Worm (Caenorhabditis elegans) whole organism, L4 larva: ENCODE measurements around the gene B0454.26.

Source experiments
- D1046.2 ChIP-seq: fragments of 200-800 bp; sonication (Bioruptor generic); IDR thresholded peaks from 2 replicates; pipeline ENCODE4 v1.3.6; 2022; ENCODE audit warnings: missing genetic modification characterization, missing compliant biosample characterization
- F26F4.8 ChIP-seq: fragments of 200-800 bp; sonication (Bioruptor generic); conservative IDR thresholded peaks from 2 replicates; pipeline ENCODE4 v1.3.6; 2022; ENCODE audit warnings: missing genetic modification characterization, missing compliant biosample characterization
- F37D6.2 ChIP-seq: sonication (generic microtip); optimal IDR thresholded peaks from 2 replicates; lab custom pipeline; 2016; ENCODE audit warnings: mild to moderate bottlenecking, missing genetic modification characterization, missing compliant biosample characterization
- F49E8.2 ChIP-seq: sonication (generic microtip); optimal IDR thresholded peaks from 2 replicates; lab custom pipeline; 2016; ENCODE audit warnings: missing compliant biosample characterization, mild to moderate bottlenecking, missing genetic modification characterization, borderline replicate concordance
- R02D3.7 ChIP-seq: fragments of 150-350 bp; sonication (generic microtip); optimal IDR thresholded peaks from 3 replicates; lab custom pipeline; 2014; ENCODE audit warnings: missing biosample characterization, missing genetic modification characterization
- T20F7.1 ChIP-seq: fragments of 200-800 bp; sonication (Bioruptor generic); optimal IDR thresholded peaks from 2 replicates; lab custom pipeline; 2018; ENCODE audit warnings: mild to moderate bottlenecking, missing genetic modification characterization, missing compliant biosample characterization
- Y48G9A.11 ChIP-seq: fragments of 200-800 bp; sonication (Bioruptor generic); IDR thresholded peaks from 2 replicates; pipeline ENCODE4 v1.3.6; 2022; ENCODE audit warnings: missing genetic modification reagents, missing genetic modification characterization, missing compliant biosample characterization
- Y5F2A.4 ChIP-seq: fragments of 200-800 bp; sonication (Bioruptor generic); optimal IDR thresholded peaks from 2 replicates; lab custom pipeline; 2018; ENCODE audit warnings: mild to moderate bottlenecking, missing genetic modification characterization, missing compliant biosample characterization
- Y75B8A.6 ChIP-seq: fragments of 200-800 bp; sonication (Bioruptor generic); IDR thresholded peaks from 2 replicates; pipeline ENCODE4 v1.3.6; 2022; ENCODE audit warnings: missing genetic modification reagents, missing genetic modification characterization, missing compliant biosample characterization
- ZK337.2 ChIP-seq: fragments of 200-800 bp; sonication (Bioruptor generic); IDR thresholded peaks from 2 replicates; pipeline ENCODE4 v1.3.6; 2022; ENCODE audit warnings: missing genetic modification reagents, missing genetic modification characterization, missing compliant biosample characterization
- ceh-28 ChIP-seq: fragments of 150-350 bp; optimal IDR thresholded peaks from 2 replicates; lab custom pipeline; 2014; ENCODE audit warnings: missing biosample characterization, missing genetic modification reagents, missing genetic modification characterization
- ceh-32 ChIP-seq: sonication (generic microtip); optimal IDR thresholded peaks from 2 replicates; lab custom pipeline; 2016; ENCODE audit warnings: mild to moderate bottlenecking, missing genetic modification characterization, missing compliant biosample characterization; ENCODE audit not compliant: poor library complexity
- ceh-62 ChIP-seq: sonication (generic microtip); optimal IDR thresholded peaks from 2 replicates; lab custom pipeline; 2017; ENCODE audit warnings: missing biosample characterization, missing genetic modification characterization
- ceh-82 ChIP-seq: sonication (generic microtip); optimal IDR thresholded peaks from 2 replicates; lab custom pipeline; 2017; ENCODE audit warnings: missing biosample characterization, missing genetic modification characterization
- ces-1 ChIP-seq: fragments of 150-350 bp; sonication (generic microtip); optimal IDR thresholded peaks from 4 replicates; lab custom pipeline; 2014; ENCODE audit warnings: missing biosample characterization, missing genetic modification reagents, missing genetic modification characterization
- ctbp-1 ChIP-seq: fragments of 200-800 bp; sonication (Bioruptor generic); IDR thresholded peaks from 2 replicates; pipeline ENCODE4 v1.3.6; 2022; ENCODE audit warnings: missing genetic modification reagents, missing genetic modification characterization, missing compliant biosample characterization
- daf-16 ChIP-seq, 3 experiments: sonication (generic microtip); optimal IDR thresholded peaks; 2 replicates each; lab custom pipeline; 2016 to 2017; ENCODE audit warnings: missing genetic modification characterization in 3 of 3, missing genetic modification reagents in 3 of 3, mild to moderate bottlenecking in 2 of 3, missing compliant biosample characterization in 2 of 3, missing biosample characterization in 1 of 3, moderate library complexity in 1 of 3
- dmd-9 ChIP-seq: fragments of 200-800 bp; sonication (Bioruptor generic); IDR thresholded peaks from 2 replicates; pipeline ENCODE4 v1.3.6; 2022; ENCODE audit warnings: missing genetic modification reagents, missing genetic modification characterization, missing compliant biosample characterization
- dve-1 ChIP-seq: sonication (generic microtip); optimal IDR thresholded peaks from 2 replicates; lab custom pipeline; 2017; ENCODE audit warnings: antibody characterized with exemption, mild to moderate bottlenecking, missing genetic modification characterization, missing compliant biosample characterization; ENCODE audit not compliant: insufficient read depth
- fkh-10 ChIP-seq: fragments of 150-350 bp; optimal IDR thresholded peaks from 2 replicates; lab custom pipeline; 2014; ENCODE audit warnings: missing biosample characterization, missing genetic modification reagents, missing genetic modification characterization
- gei-8 ChIP-seq: fragments of 200-800 bp; sonication (Bioruptor generic); optimal IDR thresholded peaks from 2 replicates; lab custom pipeline; 2018; ENCODE audit warnings: mild to moderate bottlenecking, missing genetic modification characterization, missing compliant biosample characterization
- lin-1 ChIP-seq: fragments of 200-800 bp; sonication (Bioruptor generic); IDR thresholded peaks from 2 replicates; pipeline ENCODE4 v1.3.6; 2022; ENCODE audit warnings: missing genetic modification reagents, missing genetic modification characterization, missing compliant biosample characterization
- lir-3 ChIP-seq: sonication (generic microtip); optimal IDR thresholded peaks from 2 replicates; lab custom pipeline; 2016; ENCODE audit warnings: mild to moderate bottlenecking, missing genetic modification characterization, missing compliant biosample characterization
- mep-1 ChIP-seq: fragments of 150-350 bp; sonication (generic microtip); optimal IDR thresholded peaks from 3 replicates; lab custom pipeline; 2014; ENCODE audit warnings: missing biosample characterization, missing genetic modification characterization
- nhr-10 ChIP-seq: fragments of 150-350 bp; optimal IDR thresholded peaks from 2 replicates; lab custom pipeline; 2014; ENCODE audit warnings: missing biosample characterization, missing genetic modification characterization
- nhr-11 ChIP-seq: fragments of 150-350 bp; optimal IDR thresholded peaks from 2 replicates; lab custom pipeline; 2014; ENCODE audit warnings: missing biosample characterization, missing genetic modification characterization
- nhr-111 ChIP-seq: fragments of 200-800 bp; sonication (Bioruptor generic); optimal IDR thresholded peaks from 2 replicates; lab custom pipeline; 2018; ENCODE audit warnings: mild to moderate bottlenecking, missing genetic modification characterization, missing compliant biosample characterization
- nhr-237 ChIP-seq: sonication (generic microtip); optimal IDR thresholded peaks from 2 replicates; lab custom pipeline; 2017; ENCODE audit warnings: missing biosample characterization, missing genetic modification characterization
- nhr-6 ChIP-seq: fragments of 150-350 bp; optimal IDR thresholded peaks from 2 replicates; lab custom pipeline; 2014; ENCODE audit warnings: missing biosample characterization, missing genetic modification characterization
- saeg-2 ChIP-seq: fragments of 200-800 bp; sonication (Bioruptor generic); IDR thresholded peaks from 2 replicates; pipeline ENCODE4 v1.3.6; 2022; ENCODE audit warnings: missing genetic modification reagents, missing genetic modification characterization, missing compliant biosample characterization
- sdz-12 ChIP-seq: fragments of 200-800 bp; sonication (Bioruptor generic); optimal IDR thresholded peaks from 2 replicates; lab custom pipeline; 2018; ENCODE audit warnings: mild to moderate bottlenecking, missing genetic modification characterization, missing compliant biosample characterization
- snpc-1.2 ChIP-seq: fragments of 200-800 bp; sonication (Bioruptor generic); IDR thresholded peaks from 2 replicates; pipeline ENCODE4 v1.3.6; 2022; ENCODE audit warnings: missing genetic modification reagents, missing genetic modification characterization, missing compliant biosample characterization
- snpc-4 ChIP-seq: fragments of 150-350 bp; optimal IDR thresholded peaks from 2 replicates; lab custom pipeline; 2014; ENCODE audit warnings: missing biosample characterization, missing genetic modification characterization
- spr-1 ChIP-seq: sonication (generic microtip); optimal IDR thresholded peaks from 2 replicates; lab custom pipeline; 2016; ENCODE audit warnings: mild to moderate bottlenecking, missing genetic modification characterization, missing compliant biosample characterization
- zfp-3 ChIP-seq: fragments of 200-800 bp; sonication (Bioruptor generic); conservative IDR thresholded peaks from 2 replicates; pipeline ENCODE4 v1.3.6; 2022; ENCODE audit warnings: missing genetic modification reagents, missing genetic modification characterization, missing compliant biosample characterization
- zip-2 ChIP-seq: fragments of 150-350 bp; optimal IDR thresholded peaks from 2 replicates; lab custom pipeline; 2014; ENCODE audit warnings: missing biosample characterization, missing genetic modification characterization

Gene B0454.26

ce11 chrII:3067447-3067846 is 29.1 kb upstream of the B0454.26 start:
- TF ChIP-seq ctbp-1 (GFP tag; lab: Robert Waterston, UW), result no peak
- peak; percentile 96 for TF ChIP-seq ceh-28 (tag; lab: Kevin White, UChicago)
- TF ChIP-seq, all 104 proteins: peak for 1

DNA sequence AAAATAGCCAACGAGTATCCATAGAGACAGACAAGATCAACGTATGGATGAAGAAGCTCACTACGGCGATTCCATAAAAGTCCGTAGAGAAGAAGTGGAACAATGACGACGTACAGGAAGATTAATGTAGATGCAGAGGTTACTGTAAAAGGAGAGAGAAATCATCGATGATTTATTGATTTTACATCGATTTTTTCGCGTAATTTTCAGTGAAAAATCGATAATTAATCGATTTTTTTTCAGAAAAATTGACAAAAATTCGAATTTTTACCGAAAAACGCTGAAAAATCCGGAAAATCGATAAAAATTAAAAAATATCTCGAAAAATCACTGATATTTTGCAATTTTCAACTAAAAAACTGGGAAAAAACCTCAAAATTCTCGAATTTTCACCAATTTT is 28.0 kb upstream of the B0454.26 start:
- no peak for TF ChIP-seq R02D3.7 (tag; lab: Kevin White, UChicago)
- TF ChIP-seq ceh-28 (tag; lab: Kevin White, UChicago), result peak; percentile 81

DNA sequence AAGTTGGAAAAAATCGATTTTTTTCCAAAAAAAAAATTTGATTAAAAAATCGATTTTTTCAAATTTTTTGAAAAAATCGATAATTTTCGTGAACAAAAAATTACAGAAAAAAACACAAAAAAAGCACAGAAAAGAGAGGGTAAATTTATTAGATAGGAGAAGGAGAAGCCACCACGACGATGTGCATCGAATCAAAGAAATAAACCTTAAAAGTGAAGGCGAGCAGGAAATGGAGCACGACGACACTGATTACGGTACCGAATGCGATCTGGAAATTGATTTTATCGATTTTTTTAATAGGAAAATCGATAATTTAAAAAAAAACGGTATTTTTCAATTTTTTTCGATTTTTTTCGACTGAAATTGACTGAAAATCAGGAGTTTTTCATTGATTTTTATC is 26.7 kb upstream of the B0454.26 start:
- peak; percentile 12 for TF ChIP-seq ceh-28 (tag; lab: Kevin White, UChicago)
- TF ChIP-seq saeg-2, result no peak
- TF ChIP-seq F26F4.8 (GFP tag; lab: Robert Waterston, UW), result no peak

- TF ChIP-seq ceh-28 (tag; lab: Kevin White, UChicago), result peak; percentile 70
- TF ChIP-seq spr-1 (tag; lab: Kevin White, UChicago), result no peak
Measured at ce11 chrII:3064631-3065030, 26.3 kb upstream of the B0454.26 start.

- TF ChIP-seq mep-1 (tag; lab: Kevin White, UChicago) (no peak), ceh-28 (tag; lab: Kevin White, UChicago) (peak; percentile 77)
- TF ChIP-seq, all 104 proteins: peak for 1
Measured at ce11 chrII:3063984-3064383, 25.6 kb upstream of the B0454.26 start.

DNA sequence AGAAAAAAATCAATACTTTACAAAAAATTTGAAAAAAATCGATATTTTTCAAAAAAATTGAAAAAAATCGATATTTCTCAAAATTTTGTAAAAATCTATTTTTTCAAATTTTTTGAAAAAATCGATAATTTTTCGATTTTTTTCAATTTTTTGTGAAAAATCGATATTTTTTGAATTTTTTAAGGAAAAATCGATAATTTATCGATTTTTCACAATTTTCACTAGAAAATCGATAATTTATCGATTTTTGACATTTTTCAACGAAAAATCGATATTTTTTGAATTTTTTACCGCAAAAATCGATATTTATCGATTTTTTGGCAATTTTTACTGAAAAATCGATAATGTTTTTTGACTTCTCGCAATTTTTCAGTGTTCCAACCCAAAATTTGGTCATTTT is 25.0 kb upstream of the B0454.26 start:
- peak; percentile 94 for TF ChIP-seq ceh-28 (tag; lab: Kevin White, UChicago)
- no peak for TF ChIP-seq D1046.2
- TF ChIP-seq zfp-3 (GFP tag; lab: Robert Waterston, UW), result no peak

DNA sequence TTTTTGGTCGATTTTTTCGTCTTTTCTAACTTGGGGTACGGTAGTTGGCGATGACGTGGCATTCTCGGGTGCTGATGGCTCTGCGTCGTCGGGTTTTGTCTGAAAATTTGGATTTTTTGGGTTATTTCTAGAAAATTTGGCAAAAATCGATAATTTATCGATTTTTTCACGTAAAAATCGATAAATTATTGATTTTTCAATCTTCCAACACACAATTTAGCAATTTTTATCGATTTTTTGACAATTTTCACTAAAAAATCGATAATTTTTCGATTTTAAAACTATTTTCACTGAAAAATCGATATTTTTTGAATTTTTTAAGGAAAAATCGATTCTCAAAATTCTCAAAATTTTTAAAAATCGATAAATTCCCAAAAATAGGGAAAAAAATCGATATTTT is 24.5 kb upstream of the B0454.26 start:
- TF ChIP-seq nhr-11 (no peak), ceh-28 (tag; lab: Kevin White, UChicago) (peak; percentile 89)

- TF ChIP-seq ceh-62 (no peak), F37D6.2 (tag; lab: Kevin White, UChicago) (no peak), nhr-6 (tag; lab: Kevin White, UChicago) (no peak), ZK337.2 (GFP tag; lab: Robert Waterston, UW) (no peak), snpc-1.2 (peak; percentile 74), fkh-10 (GFP tag; lab: Kevin White, UChicago) (no peak), ceh-32 (tag; lab: Kevin White, UChicago) (no peak), Y75B8A.6 (0 out of 2 replicates have a peak, but pooled peaks have one; percentile 44), dmd-9 (no peak), ceh-82 (tag; lab: Kevin White, UChicago) (no peak), T20F7.1 (GFP tag; lab: Kevin White, UChicago) (no peak), zip-2 (peak; percentile 72), daf-16 (GFP tag; optimal IDR thresholded peaks at IDR 0.05; lab: Kevin White, UChicago) (peak; percentile 31 to 64), daf-16 (tag; optimal IDR thresholded peaks at IDR 0.05; lab: Kevin White, UChicago) (peak; percentile 60), nhr-11 (no peak), nhr-111 (GFP tag; lab: Kevin White, UChicago) (no peak), sdz-12 (GFP tag; lab: Kevin White, UChicago) (no peak), gei-8 (GFP tag; lab: Kevin White, UChicago) (no peak), lin-1 (GFP tag; lab: Robert Waterston, UW) (peak; percentile 83), D1046.2 (peak; percentile 73; the same call in 1 of the 2 replicates), ces-1 (GFP tag; lab: Kevin White, UChicago) (no peak), Y48G9A.11 (GFP tag; lab: Robert Waterston, UW) (peak; percentile 78), saeg-2 (0 out of 2 replicates have a peak, but pooled peaks have one; percentile 39), nhr-10 (tag; lab: Kevin White, UChicago) (no peak), dve-1 (tag; lab: Kevin White, UChicago) (peak; percentile 65), lir-3 (tag; lab: Kevin White, UChicago) (peak; percentile 19), Y5F2A.4 (GFP tag; lab: Kevin White, UChicago) (no peak), nhr-237 (no peak), snpc-4 (tag; lab: Kevin White, UChicago) (no peak), F49E8.2 (tag; lab: Kevin White, UChicago) (peak; percentile 15)
Measured at ce11 chrII:3062222-3062621, 23.9 kb upstream of the B0454.26 start.
